Worm (Caenorhabditis elegans) whole organism, mixed stage, embryonic: ENCODE data around the gene set-2.

Experiments used
- blmp-1 ChIP-seq: fragments of 150-350 bp; optimal IDR thresholded peaks from 2 replicates; lab custom pipeline; 2014; ENCODE audit warnings: missing biosample characterization, missing genetic modification characterization
- ceh-83 ChIP-seq: fragments of 200-800 bp; sonication (Bioruptor generic); optimal IDR thresholded peaks from 2 replicates; lab custom pipeline; 2018; ENCODE audit warnings: mild to moderate bottlenecking, missing genetic modification characterization, missing compliant biosample characterization
- ces-1 ChIP-seq: fragments of 150-350 bp; optimal IDR thresholded peaks from 2 replicates; lab custom pipeline; 2014; ENCODE audit warnings: missing biosample characterization, missing genetic modification reagents, missing genetic modification characterization
- elt-3 ChIP-seq: fragments of 150-350 bp; optimal IDR thresholded peaks from 2 replicates; lab custom pipeline; 2014; ENCODE audit warnings: missing biosample characterization, missing genetic modification characterization
- lin-13 ChIP-seq: fragments of 150-350 bp; optimal IDR thresholded peaks from 2 replicates; lab custom pipeline; 2014; ENCODE audit warnings: missing biosample characterization, missing genetic modification characterization
- lsy-2 ChIP-seq: fragments of 150-350 bp; optimal IDR thresholded peaks from 2 replicates; lab custom pipeline; 2014; ENCODE audit warnings: missing biosample characterization, missing genetic modification characterization
- nhr-237 ChIP-seq: fragments of 150-350 bp; optimal IDR thresholded peaks from 2 replicates; lab custom pipeline; 2014; ENCODE audit warnings: missing biosample characterization, missing genetic modification characterization
- nhr-76 ChIP-seq: sonication (generic microtip); optimal IDR thresholded peaks from 2 replicates; lab custom pipeline; 2017; ENCODE audit warnings: missing biosample characterization, missing genetic modification characterization
- snpc-4 ChIP-seq: fragments of 150-350 bp; optimal IDR thresholded peaks from 2 replicates; lab custom pipeline; 2014; ENCODE audit warnings: missing biosample characterization, missing genetic modification characterization
- tbx-8 ChIP-seq: fragments of 200-800 bp; sonication (Bioruptor generic); optimal IDR thresholded peaks from 2 replicates; lab custom pipeline; 2018; ENCODE audit warnings: mild to moderate bottlenecking, missing genetic modification characterization, moderate library complexity, missing compliant biosample characterization
- unc-39 ChIP-seq: fragments of 150-350 bp; optimal IDR thresholded peaks from 2 replicates; lab custom pipeline; 2014; ENCODE audit warnings: missing biosample characterization, missing genetic modification characterization
- unc-62 ChIP-seq: fragments of 150-350 bp; optimal IDR thresholded peaks from 2 replicates; lab custom pipeline; 2014; ENCODE audit warnings: missing biosample characterization, missing genetic modification reagents, missing genetic modification characterization

DNA sequence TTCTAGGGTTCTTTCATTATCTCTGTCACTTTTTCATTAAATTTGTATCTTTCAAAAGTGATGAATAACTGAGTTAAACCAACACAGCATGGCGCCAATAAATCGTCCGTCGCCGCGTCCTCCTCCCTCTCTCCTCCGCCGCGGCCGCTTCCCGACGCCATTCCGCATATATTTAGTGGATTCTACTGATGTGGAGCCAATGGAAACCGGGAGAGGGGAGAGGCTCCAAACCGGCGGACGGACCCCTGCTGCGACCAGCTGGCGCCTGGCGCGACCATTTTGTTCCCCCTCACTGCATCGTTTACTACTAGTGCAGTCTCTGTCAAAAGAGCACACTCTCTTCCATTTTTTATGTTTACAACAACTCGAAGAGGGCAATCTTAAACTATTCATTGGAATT is 21.2 kb upstream of the set-2 start:
- no peak for TF ChIP-seq nhr-76 (tag; lab: Kevin White, UChicago)
- no peak for TF ChIP-seq nhr-237 (tag; lab: Kevin White, UChicago)
- TF ChIP-seq lsy-2 (tag; lab: Kevin White, UChicago) = no peak
- TF ChIP-seq ces-1 (GFP tag; lab: Kevin White, UChicago) = no peak
- TF ChIP-seq tbx-8 = no peak
- no peak for TF ChIP-seq unc-39 (tag; lab: Kevin White, UChicago)
- TF ChIP-seq snpc-4 = no peak
- TF ChIP-seq elt-3 (tag; lab: Kevin White, UChicago) = no peak
- no peak for TF ChIP-seq blmp-1
- no peak for TF ChIP-seq ceh-83 (GFP tag; lab: Kevin White, UChicago)
- no peak for TF ChIP-seq unc-62 (GFP tag; lab: Kevin White, UChicago)
- TF ChIP-seq lin-13 (tag; lab: Kevin White, UChicago) = no peak
